Fruit fly (Drosophila melanogaster): Measurements from ENCODE around the gene CG12320.
A peak's percentile ranks its signal among the peaks of the same experiment; 100 is the strongest.

The CG12320 gene

dm6 chr3R:18242089-18242955 is 10.2 kb downstream of the CG12320 start, which contains the start of the genes CG7156 and 14-3-3epsilon (continued):
- TF ChIP-seq CG12299 (tag; optimal IDR thresholded peaks at IDR 0.05): peak; percentile 43
- peak; percentile 75 for TF ChIP-seq PHDP (tag; optimal IDR thresholded peaks at IDR 0.05)
- TF ChIP-seq org-1 (GFP tag; optimal IDR thresholded peaks at IDR 0.05): no peak
- TF ChIP-seq ind (GFP tag; optimal IDR thresholded peaks at IDR 0.05): peak; percentile 32
- TF ChIP-seq grn (GFP tag; optimal IDR thresholded peaks at IDR 0.05): no peak
- no peak for TF ChIP-seq sc (optimal IDR thresholded peaks at IDR 0.05)
- no peak for TF ChIP-seq sc (GFP tag; optimal IDR thresholded peaks at IDR 0.05)
- peak; percentile 69 for TF ChIP-seq gcm (GFP tag; optimal IDR thresholded peaks at IDR 0.05)
- no peak for TF ChIP-seq Neu2 (GFP tag; optimal IDR thresholded peaks at IDR 0.05; ENCODE audit: borderline replicate concordance)
- TF ChIP-seq pita (GFP tag; optimal IDR thresholded peaks at IDR 0.05): peak; percentile 91
- peak; percentile 51 for TF ChIP-seq CG17385 (GFP tag; optimal IDR thresholded peaks at IDR 0.05)
- TF ChIP-seq Nf-YB (GFP tag; optimal IDR thresholded peaks at IDR 0.05): peak; percentile 19
- no peak for TF ChIP-seq CG10431 (GFP tag; optimal IDR thresholded peaks at IDR 0.05)
- TF ChIP-seq tap (tag; optimal IDR thresholded peaks at IDR 0.05): peak; percentile 16
- peak; percentile 49 for TF ChIP-seq CG8388 (GFP tag; optimal IDR thresholded peaks at IDR 0.05)
- peak; percentile 41 for TF ChIP-seq nom (GFP tag; optimal IDR thresholded peaks at IDR 0.05)
- peak; percentile 18; the same call in 1 of the 3 replicates for TF ChIP-seq CG34224 (GFP tag; IDR thresholded peaks at IDR 0.05; ENCODE audit: partially characterized antibody)
- TF ChIP-seq CG13424 (tag; optimal IDR thresholded peaks at IDR 0.05): peak; percentile 26
- TF ChIP-seq CG14710 (tag; optimal IDR thresholded peaks at IDR 0.05): peak; percentile 92
- TF ChIP-seq tin (GFP tag; optimal IDR thresholded peaks at IDR 0.05): peak; percentile 19
- no peak for TF ChIP-seq da (GFP tag; optimal IDR thresholded peaks at IDR 0.05)
- peak; percentile 91 for TF ChIP-seq sens (GFP tag)
- TF ChIP-seq zfh1 (GFP tag; IDR thresholded peaks at IDR 0.05): 0 out of 3 replicates have a peak, but pooled peaks have one; percentile 37
- peak; percentile 29 for TF ChIP-seq CG18619 (GFP tag; optimal IDR thresholded peaks at IDR 0.05)
- 0 out of 2 replicates have a peak, but pooled peaks have one; percentile 24 for TF ChIP-seq CG4360 (GFP tag; IDR thresholded peaks at IDR 0.05)
- peak; percentile 67 for TF ChIP-seq CG30403 (GFP tag; optimal IDR thresholded peaks at IDR 0.05)
- peak; percentile 77 for TF ChIP-seq CG12391 (tag; optimal IDR thresholded peaks at IDR 0.05)
- no peak for TF ChIP-seq B-H2 (GFP tag; optimal IDR thresholded peaks at IDR 0.05)
- peak in 1 of 2 experiments; percentile 21 for TF ChIP-seq insv (GFP tag; optimal IDR thresholded peaks at IDR 0.05)
- peak; percentile 1 for TF ChIP-seq CG10209 (GFP tag; optimal IDR thresholded peaks at IDR 0.05)
- TF ChIP-seq Abd-B (GFP tag; optimal IDR thresholded peaks at IDR 0.05): peak; percentile 71
- peak; percentile 77 for TF ChIP-seq hkb (optimal IDR thresholded peaks at IDR 0.05)
- peak; percentile 61 for TF ChIP-seq hkb (GFP tag; IDR thresholded peaks at IDR 0.05)
- TF ChIP-seq CG32532 (GFP tag; IDR thresholded peaks at IDR 0.05): peak; percentile 57; the same call in 1 of the 2 replicates
- TF ChIP-seq BEAF-32 (GFP tag; optimal IDR thresholded peaks at IDR 0.05): peak; percentile 92
- no peak for TF ChIP-seq vnd (GFP tag; IDR thresholded peaks at IDR 0.05; ENCODE audit: partially characterized antibody)
- peak; percentile 42 for TF ChIP-seq CG13775 (GFP tag; optimal IDR thresholded peaks at IDR 0.05)
- TF ChIP-seq pum (GFP tag; optimal IDR thresholded peaks at IDR 0.05): peak; percentile 4
- TF ChIP-seq C15 (GFP tag; IDR thresholded peaks at IDR 0.05): no peak
- TF ChIP-seq inv (GFP tag; IDR thresholded peaks at IDR 0.05; ENCODE audit: partially characterized antibody): peak; percentile 55
- TF ChIP-seq CG34376 (GFP tag; optimal IDR thresholded peaks at IDR 0.05): no peak
- TF ChIP-seq CG17568 (GFP tag; optimal IDR thresholded peaks at IDR 0.05): peak; percentile 66
- TF ChIP-seq mirr (GFP tag; optimal IDR thresholded peaks at IDR 0.05): no peak
- TF ChIP-seq Ets65A (GFP tag): peak; percentile 81
- peak; percentile 77 for TF ChIP-seq sqz (GFP tag; optimal IDR thresholded peaks at IDR 0.05)
- peak; percentile 32 for TF ChIP-seq CHES-1-like (GFP tag; optimal IDR thresholded peaks at IDR 0.05)
- no peak for TF ChIP-seq h (optimal IDR thresholded peaks at IDR 0.05)
- TF ChIP-seq dm (GFP tag; optimal IDR thresholded peaks at IDR 0.05): peak; percentile 49
- no peak for TF ChIP-seq stc (GFP tag; IDR thresholded peaks at IDR 0.05)

Data from whole organism, embryonic.